Worm (Caenorhabditis elegans): ENCODE data around the gene pid-5.

- TF ChIP-seq lir-3 (tag; optimal IDR thresholded peaks at IDR 0.05) (no peak), mdl-1 (tag; optimal IDR thresholded peaks at IDR 0.05) (no peak), mep-1 (tag; optimal IDR thresholded peaks at IDR 0.05) (no peak), unc-39 (tag; optimal IDR thresholded peaks at IDR 0.05) (no peak), nhr-28 (tag; optimal IDR thresholded peaks at IDR 0.05) (no peak), pha-4 (GFP tag; IDR thresholded peaks at IDR 0.05) (no peak), pha-4 (tag; optimal IDR thresholded peaks at IDR 0.05) (no peak), ztf-11 (tag; optimal IDR thresholded peaks at IDR 0.05) (no peak), sdz-12 (GFP tag; optimal IDR thresholded peaks at IDR 0.05) (no peak), mdt-29 (GFP tag; IDR thresholded peaks at IDR 0.05) (no peak)
Observed at ce11 chrV:4204421-4204820, 28.7 kb downstream of the pid-5 start, which contains the start of gene H43I07.1.

Measured in whole organism, L4 larva.